Fruit fly (Drosophila melanogaster) whole organism, pupa: Measurements from ENCODE around the gene Agpat4.

Experiments
- CG12605 ChIP-seq: fragments of 200-800 bp; sonication (Bioruptor generic); IDR thresholded peaks from 2 replicates; pipeline ENCODE4 v1.3.6; 2022; ENCODE audit warnings: missing biosample characterization, missing genetic modification characterization
- CG34367 ChIP-seq: fragments of 200-800 bp; sonication (Bioruptor generic); optimal IDR thresholded peaks from 2 replicates; lab custom pipeline; 2018; ENCODE audit warnings: missing biosample characterization, mild to moderate bottlenecking, missing genetic modification characterization
- D1 ChIP-seq: fragments of 200-800 bp; sonication (Bioruptor generic); optimal IDR thresholded peaks from 2 replicates; lab custom pipeline; 2018; ENCODE audit warnings: missing biosample characterization, mild to moderate bottlenecking, missing genetic modification characterization, moderate library complexity
- fd96Ca ChIP-seq: fragments of 200-800 bp; sonication (Bioruptor generic); IDR thresholded peaks from 3 replicates; pipeline ENCODE4 v1.3.6; 2022; ENCODE audit warnings: missing biosample characterization, missing genetic modification characterization

dm6 chr3L:16356171-16356765, 25.1 kb downstream of the Agpat4 start:
- TF ChIP-seq CG12605 (GFP tag; lab: Robert Waterston, UW) (no peak), fd96Ca (GFP tag; lab: Robert Waterston, UW) (0 out of 3 replicates have a peak, but pooled peaks have one; percentile 9), D1 (no peak), CG34367 (tag; lab: Kevin White, UChicago) (no peak)
